Fruit fly (Drosophila melanogaster): ENCODE results near the gene CG4686.
A peak's percentile ranks its signal among the peaks of the same experiment; 100 is the strongest.

Gene CG4686

DNA sequence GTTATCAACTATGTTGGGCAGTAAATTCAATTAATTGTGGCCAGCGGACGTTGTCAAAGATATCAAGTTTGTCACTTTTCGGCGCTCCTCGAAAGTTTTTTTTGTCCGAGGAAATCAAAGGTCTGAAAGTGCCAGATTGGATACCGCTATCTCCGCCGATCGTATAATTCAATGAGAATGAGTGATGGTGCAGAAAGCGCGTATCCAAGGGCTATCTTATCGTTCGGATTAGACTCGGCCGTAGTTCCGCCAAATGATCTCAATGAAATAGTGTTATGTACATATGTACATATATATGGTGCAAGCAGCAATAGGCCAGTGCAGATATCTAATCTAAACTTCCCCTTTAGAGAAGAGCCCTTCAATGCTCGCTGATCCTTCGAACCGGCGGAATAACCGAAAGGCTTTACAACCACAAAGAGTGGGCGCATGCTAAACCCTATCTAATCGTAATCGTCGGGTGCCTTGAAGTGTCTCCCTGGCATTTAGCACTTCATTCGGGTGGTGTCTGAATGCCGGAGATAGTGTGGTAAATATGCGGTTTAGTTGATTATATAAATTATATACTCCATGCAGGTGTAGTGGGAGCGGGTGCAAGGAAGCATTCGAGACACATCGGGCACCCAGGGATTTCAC is 8.9 kb downstream of the CG4686 start (continued):
- no peak for TF ChIP-seq CG9215 (GFP tag; IDR thresholded peaks at IDR 0.05)
- no peak for TF ChIP-seq CG13624 (GFP tag; optimal IDR thresholded peaks at IDR 0.05)
- no peak for TF ChIP-seq Dp (GFP tag; optimal IDR thresholded peaks at IDR 0.05)
- TF ChIP-seq Deaf1 (tag; optimal IDR thresholded peaks at IDR 0.05): peak; percentile 47
- TF ChIP-seq Sin3A (optimal IDR thresholded peaks at IDR 0.05): no peak
- no peak for TF ChIP-seq CG4820 (GFP tag; optimal IDR thresholded peaks at IDR 0.05)
- TF ChIP-seq MBD-R2 (GFP tag; IDR thresholded peaks at IDR 0.05): no peak
- peak; percentile 5 for TF ChIP-seq CrebB (tag; optimal IDR thresholded peaks at IDR 0.05)
- no peak for TF ChIP-seq CG5953 (GFP tag; IDR thresholded peaks at IDR 0.05)
- TF ChIP-seq eve (GFP tag; optimal IDR thresholded peaks at IDR 0.05): no peak
- no peak for TF ChIP-seq so (GFP tag; IDR thresholded peaks at IDR 0.05)
- TF ChIP-seq Xrp1 (GFP tag; IDR thresholded peaks at IDR 0.05): no peak
- TF ChIP-seq vnd (GFP tag; IDR thresholded peaks at IDR 0.05; ENCODE audit: partially characterized antibody): peak; percentile 16; the same call in 1 of the 3 replicates
- no peak for TF ChIP-seq row (GFP tag; IDR thresholded peaks at IDR 0.05)
- TF ChIP-seq cad (GFP tag; optimal IDR thresholded peaks at IDR 0.05): no peak
- TF ChIP-seq Dad (GFP tag; optimal IDR thresholded peaks at IDR 0.05): no peak
- TF ChIP-seq crol (GFP tag; IDR thresholded peaks at IDR 0.05): no peak
- no peak for TF ChIP-seq HmgZ (tag; optimal IDR thresholded peaks at IDR 0.05)
- no peak for TF ChIP-seq ac (GFP tag; optimal IDR thresholded peaks at IDR 0.05)
- TF ChIP-seq Hey (tag; optimal IDR thresholded peaks at IDR 0.05): peak; percentile 32
- no peak for TF ChIP-seq CG14014 (GFP tag; IDR thresholded peaks at IDR 0.05)
- no peak for TF ChIP-seq Antp (GFP tag; optimal IDR thresholded peaks at IDR 0.05)
- TF ChIP-seq Pdp1 (GFP tag; optimal IDR thresholded peaks at IDR 0.05): peak in 1 of 2 experiments; percentile 11
- TF ChIP-seq CG10366 (GFP tag; IDR thresholded peaks at IDR 0.05): no peak
- no peak for TF ChIP-seq hkb (optimal IDR thresholded peaks at IDR 0.05)
- 0 out of 2 replicates have a peak, but pooled peaks have one; percentile 21 for TF ChIP-seq hkb (GFP tag; IDR thresholded peaks at IDR 0.05)
- TF ChIP-seq Med (GFP tag): peak; percentile 18
- TF ChIP-seq pfk (GFP tag; optimal IDR thresholded peaks at IDR 0.05): no peak
- TF ChIP-seq Dek (tag; optimal IDR thresholded peaks at IDR 0.05): no peak
- no peak for TF ChIP-seq abd-A (tag; optimal IDR thresholded peaks at IDR 0.05)
- no peak for TF ChIP-seq hth (optimal IDR thresholded peaks at IDR 0.05)
- no peak for TF ChIP-seq chn (GFP tag; optimal IDR thresholded peaks at IDR 0.05)
- TF ChIP-seq HmgD (GFP tag; optimal IDR thresholded peaks at IDR 0.05): no peak
- peak; percentile 42 for TF ChIP-seq odd (GFP tag; optimal IDR thresholded peaks at IDR 0.05)
- no peak for TF ChIP-seq Atf3 (GFP tag; optimal IDR thresholded peaks at IDR 0.05)
- TF ChIP-seq CG12391 (tag; optimal IDR thresholded peaks at IDR 0.05): no peak
- TF ChIP-seq CG2875 (GFP tag; optimal IDR thresholded peaks at IDR 0.05): no peak
- no peak for TF ChIP-seq Mes4 (GFP tag; optimal IDR thresholded peaks at IDR 0.05)
- peak; percentile 56 for TF ChIP-seq Fer1 (GFP tag; optimal IDR thresholded peaks at IDR 0.05)
- no peak for TF ChIP-seq PHDP (tag; optimal IDR thresholded peaks at IDR 0.05)
- no peak for TF ChIP-seq CG13424 (tag; optimal IDR thresholded peaks at IDR 0.05)
- no peak for TF ChIP-seq Lhr (GFP tag; optimal IDR thresholded peaks at IDR 0.05)
- TF ChIP-seq CG8089 (GFP tag; optimal IDR thresholded peaks at IDR 0.05): no peak
- no peak for TF ChIP-seq gcm2 (GFP tag; optimal IDR thresholded peaks at IDR 0.05)
- TF ChIP-seq CG10543 (GFP tag; optimal IDR thresholded peaks at IDR 0.05): peak; percentile 13
- no peak for TF ChIP-seq emc (GFP tag; optimal IDR thresholded peaks at IDR 0.05)
- no peak for TF ChIP-seq gsb (GFP tag; IDR thresholded peaks at IDR 0.05)
- TF ChIP-seq NFAT (GFP tag; IDR thresholded peaks at IDR 0.05): no peak
- TF ChIP-seq CG34376 (GFP tag; optimal IDR thresholded peaks at IDR 0.05): peak; percentile 31
- peak; percentile 76 for TF ChIP-seq exex (tag; optimal IDR thresholded peaks at IDR 0.05)
- no peak for TF ChIP-seq prd (optimal IDR thresholded peaks at IDR 0.05)
- no peak for TF ChIP-seq prd (GFP tag; IDR thresholded peaks at IDR 0.05)
- no peak for TF ChIP-seq CG4730 (GFP tag; IDR thresholded peaks at IDR 0.05)

Measured in whole organism, embryonic.